Fruit fly (Drosophila melanogaster) whole organism, embryonic: Measurements from ENCODE around the gene dmGlut.

ENCODE experiments used
- CG10147 ChIP-seq: fragments of 200-800 bp; sonication (Bioruptor generic); optimal IDR thresholded peaks from 2 replicates; lab custom pipeline; 2019; ENCODE audit warnings: missing biosample characterization, mild to moderate bottlenecking, missing genetic modification characterization, moderate library complexity
- CG11456 ChIP-seq: fragments of 200-800 bp; sonication (Bioruptor generic); IDR thresholded peaks from 3 replicates; pipeline ENCODE4 v1.3.6; 2022; ENCODE audit warnings: missing biosample characterization, missing genetic modification characterization
- CG12071 ChIP-seq: fragments of 200-800 bp; sonication (Bioruptor generic); optimal IDR thresholded peaks from 3 replicates; lab custom pipeline; 2018; ENCODE audit warnings: missing biosample characterization, mild to moderate bottlenecking, missing genetic modification characterization
- CG12219 ChIP-seq: fragments of 200-800 bp; sonication (Bioruptor generic); optimal IDR thresholded peaks from 3 replicates; lab custom pipeline; 2018; ENCODE audit warnings: missing biosample characterization, mild to moderate bottlenecking, missing genetic modification characterization
- CG12769 ChIP-seq: fragments of 200-800 bp; sonication (Bioruptor generic); optimal IDR thresholded peaks from 2 replicates; lab custom pipeline; 2019; ENCODE audit warnings: missing biosample characterization, mild to moderate bottlenecking, missing genetic modification characterization, moderate library complexity
- CG13424 ChIP-seq: fragments of 200-800 bp; sonication (Bioruptor generic); optimal IDR thresholded peaks from 2 replicates; lab custom pipeline; 2019; ENCODE audit warnings: missing biosample characterization, mild to moderate bottlenecking, missing genetic modification characterization, moderate library complexity
- CG15269 ChIP-seq: fragments of 200-800 bp; sonication (Bioruptor generic); optimal IDR thresholded peaks from 2 replicates; lab custom pipeline; 2018; ENCODE audit warnings: missing biosample characterization, mild to moderate bottlenecking, missing genetic modification characterization, moderate library complexity
- CG1603 ChIP-seq: fragments of 200-800 bp; sonication (Bioruptor generic); optimal IDR thresholded peaks from 2 replicates; lab custom pipeline; 2019; ENCODE audit warnings: missing biosample characterization, mild to moderate bottlenecking, missing genetic modification characterization, moderate library complexity
- CG18599 ChIP-seq: fragments of 200-800 bp; sonication (Bioruptor generic); optimal IDR thresholded peaks from 3 replicates; lab custom pipeline; 2017; ENCODE audit warnings: missing biosample characterization, missing genetic modification characterization, mild to moderate bottlenecking, moderate library complexity, missing genetic modification reagents
- CG18619 ChIP-seq: fragments of 200-800 bp; sonication (Bioruptor generic); optimal IDR thresholded peaks from 3 replicates; lab custom pipeline; 2017; ENCODE audit warnings: missing biosample characterization, mild to moderate bottlenecking, missing genetic modification characterization
- CG31224 ChIP-seq: fragments of 200-800 bp; sonication (Bioruptor generic); IDR thresholded peaks from 2 replicates; pipeline ENCODE4 v1.3.6; 2022; ENCODE audit warnings: missing biosample characterization, missing genetic modification characterization
- CG31441 ChIP-seq: fragments of 200-800 bp; sonication (Bioruptor generic); IDR thresholded peaks from 2 replicates; pipeline ENCODE4 v1.3.6; 2022; ENCODE audit warnings: missing biosample characterization, missing genetic modification characterization
- CG3838 ChIP-seq: fragments of 200-800 bp; sonication (Bioruptor generic); optimal IDR thresholded peaks from 3 replicates; lab custom pipeline; 2016; ENCODE audit warnings: missing biosample characterization, missing genetic modification characterization
- CG3847 ChIP-seq: fragments of 200-800 bp; sonication (Bioruptor generic); IDR thresholded peaks from 2 replicates; pipeline ENCODE4 v1.3.6; 2022; ENCODE audit warnings: missing biosample characterization, missing genetic modification characterization
- CG5180 ChIP-seq: fragments of 200-800 bp; sonication (Bioruptor generic); optimal IDR thresholded peaks from 3 replicates; lab custom pipeline; 2017; ENCODE audit warnings: missing biosample characterization, missing genetic modification characterization, mild to moderate bottlenecking, moderate library complexity, missing genetic modification reagents
- CG8281 ChIP-seq: fragments of 200-800 bp; sonication (Bioruptor generic); optimal IDR thresholded peaks from 2 replicates; lab custom pipeline; 2018; ENCODE audit warnings: missing biosample characterization, mild to moderate bottlenecking, missing genetic modification characterization, moderate library complexity
- CG8290 ChIP-seq, 3 experiments: fragments of 200-800 bp; sonication (Bioruptor generic); optimal IDR thresholded peaks; 2 replicates each; lab custom pipeline; 2016 to 2019; ENCODE audit warnings: missing biosample characterization in 3 of 3, missing genetic modification characterization in 3 of 3, mild to moderate bottlenecking in 2 of 3, moderate library complexity in 1 of 3
- CG8944 ChIP-seq: fragments of 200-800 bp; sonication (Bioruptor generic); optimal IDR thresholded peaks from 3 replicates; lab custom pipeline; 2016; ENCODE audit warnings: missing biosample characterization, missing genetic modification characterization
- E2f2 ChIP-seq: fragments of 200-800 bp; sonication (Bioruptor generic); IDR thresholded peaks from 2 replicates; pipeline ENCODE4 v1.3.6; 2022; ENCODE audit warnings: missing biosample characterization, missing genetic modification characterization
- Ets65A ChIP-seq: fragments of 200-800 bp; sonication (Bioruptor generic); peaks from one replicate; lab custom pipeline; 2016; ENCODE audit warnings: missing biosample characterization, missing genetic modification characterization
- Fer3 ChIP-seq: fragments of 200-800 bp; sonication (Bioruptor generic); optimal IDR thresholded peaks from 2 replicates; lab custom pipeline; 2018; ENCODE audit warnings: missing biosample characterization, mild to moderate bottlenecking, missing genetic modification characterization, moderate library complexity
- Mrtf ChIP-seq: fragments of 200-800 bp; sonication (Bioruptor generic); IDR thresholded peaks from 3 replicates; pipeline ENCODE4 v1.3.6; 2022; ENCODE audit warnings: missing biosample characterization, missing genetic modification characterization
- Nf-YA ChIP-seq: fragments of 200-800 bp; sonication (Bioruptor generic); IDR thresholded peaks from 2 replicates; pipeline ENCODE4 v1.3.6; 2022; ENCODE audit warnings: missing biosample characterization, missing genetic modification characterization
- NfI ChIP-seq: fragments of 200-800 bp; sonication (Bioruptor generic); optimal IDR thresholded peaks from 3 replicates; lab custom pipeline; 2018; ENCODE audit warnings: missing biosample characterization, mild to moderate bottlenecking, missing genetic modification characterization, moderate library complexity
- Optix ChIP-seq: fragments of 200-800 bp; sonication (Bioruptor generic); IDR thresholded peaks from 3 replicates; pipeline ENCODE4 v1.3.6; 2022; ENCODE audit warnings: missing biosample characterization, missing genetic modification characterization
- PHDP ChIP-seq: fragments of 200-800 bp; sonication (Bioruptor generic); optimal IDR thresholded peaks from 3 replicates; lab custom pipeline; 2018; ENCODE audit warnings: missing biosample characterization, mild to moderate bottlenecking, missing genetic modification characterization, moderate library complexity
- Ptx1 ChIP-seq: fragments of 200-800 bp; sonication (Bioruptor generic); IDR thresholded peaks from 2 replicates; pipeline ENCODE4 v1.3.6; 2022; ENCODE audit warnings: missing biosample characterization, missing genetic modification characterization
- Rx ChIP-seq: fragments of 200-800 bp; sonication (Bioruptor generic); IDR thresholded peaks from 2 replicates; pipeline ENCODE4 v1.3.6; 2022; ENCODE audit warnings: missing biosample characterization, missing genetic modification characterization
- ac ChIP-seq: fragments of 200-800 bp; sonication (Bioruptor generic); optimal IDR thresholded peaks from 3 replicates; lab custom pipeline; 2017; ENCODE audit warnings: missing biosample characterization, mild to moderate bottlenecking, missing genetic modification characterization
- bsh ChIP-seq, 2 experiments: fragments of 200-800 bp; sonication (Bioruptor generic); optimal IDR thresholded peaks; 2 replicates each; lab custom pipeline; 2017 to 2018; ENCODE audit warnings: mild to moderate bottlenecking in 2 of 2, missing biosample characterization in 2 of 2, missing genetic modification characterization in 2 of 2, moderate library complexity in 1 of 2
- chinmo ChIP-seq: fragments of 200-800 bp; sonication (Bioruptor generic); IDR thresholded peaks from 4 replicates; pipeline ENCODE4 v1.3.6; 2022; ENCODE audit warnings: missing biosample characterization, missing genetic modification characterization; ENCODE audit not compliant: partially characterized antibody
- chm ChIP-seq: fragments of 200-800 bp; sonication (Bioruptor generic); IDR thresholded peaks from 2 replicates; pipeline ENCODE4 v1.3.6; 2022; ENCODE audit warnings: missing biosample characterization, missing genetic modification characterization
- ci ChIP-seq: fragments of 200-800 bp; sonication (Bioruptor generic); IDR thresholded peaks from 3 replicates; pipeline ENCODE4 v1.3.6; 2022; ENCODE audit warnings: missing biosample characterization, missing genetic modification characterization
- gcm ChIP-seq: fragments of 200-800 bp; sonication (Bioruptor generic); optimal IDR thresholded peaks from 2 replicates; lab custom pipeline; 2019; ENCODE audit warnings: missing biosample characterization, mild to moderate bottlenecking, missing genetic modification characterization, moderate library complexity
- gsb ChIP-seq: fragments of 200-800 bp; sonication (Bioruptor generic); IDR thresholded peaks from 2 replicates; pipeline ENCODE4 v1.3.6; 2022; ENCODE audit warnings: missing biosample characterization, missing genetic modification characterization
- ind ChIP-seq: fragments of 200-800 bp; sonication (Bioruptor generic); optimal IDR thresholded peaks from 3 replicates; lab custom pipeline; 2016; ENCODE audit warnings: missing biosample characterization, missing genetic modification characterization
- inv ChIP-seq: fragments of 200-800 bp; sonication (Bioruptor generic); IDR thresholded peaks from 2 replicates; pipeline ENCODE4 v1.3.6; 2022; ENCODE audit warnings: missing biosample characterization, missing genetic modification characterization; ENCODE audit not compliant: partially characterized antibody
- lab ChIP-seq: fragments of 200-800 bp; sonication (Bioruptor generic); optimal IDR thresholded peaks from 3 replicates; lab custom pipeline; 2017; ENCODE audit warnings: missing biosample characterization, missing genetic modification characterization, mild to moderate bottlenecking, moderate library complexity, missing genetic modification reagents
- nerfin-1 ChIP-seq: fragments of 200-800 bp; sonication (Bioruptor generic); optimal IDR thresholded peaks from 3 replicates; lab custom pipeline; 2019; ENCODE audit warnings: missing biosample characterization, mild to moderate bottlenecking, missing genetic modification characterization, moderate library complexity
- nom ChIP-seq: fragments of 200-800 bp; sonication (Bioruptor generic); optimal IDR thresholded peaks from 2 replicates; lab custom pipeline; 2017; ENCODE audit warnings: missing biosample characterization, missing genetic modification characterization, mild to moderate bottlenecking, moderate library complexity, missing genetic modification reagents
- org-1 ChIP-seq: fragments of 200-800 bp; sonication (Bioruptor generic); optimal IDR thresholded peaks from 2 replicates; lab custom pipeline; 2017; ENCODE audit warnings: missing biosample characterization, missing genetic modification characterization
- pan ChIP-seq, 4 experiments: fragments of >200 bp in 3 of 4; fragments of 200-800 bp in 1 of 4; sonication (Bioruptor generic) in 1 of 4; optimal IDR thresholded peaks in 3 of 4; IDR thresholded peaks in 1 of 4; 2 replicates each; pipeline versions ENCODE4 v1.3.6 to Lab custom; 2017 to 2022; ENCODE audit warnings: missing biosample characterization in 2 of 4, missing genetic modification characterization in 2 of 4, mixed read lengths in 1 of 4
- pros ChIP-seq: fragments of 200-800 bp; sonication (Bioruptor generic); optimal IDR thresholded peaks from 3 replicates; lab custom pipeline; 2019; ENCODE audit warnings: missing biosample characterization, mild to moderate bottlenecking, missing genetic modification characterization, moderate library complexity
- slbo ChIP-seq: fragments of 200-800 bp; sonication (Bioruptor generic); IDR thresholded peaks from 2 replicates; pipeline ENCODE4 v1.3.6; 2022; ENCODE audit warnings: missing biosample characterization, missing genetic modification characterization
- unpg ChIP-seq: fragments of 200-800 bp; sonication (Bioruptor generic); optimal IDR thresholded peaks from 3 replicates; lab custom pipeline; 2018; ENCODE audit warnings: missing biosample characterization, mild to moderate bottlenecking, missing genetic modification characterization, moderate library complexity
- usp ChIP-seq: fragments of >200 bp; optimal IDR thresholded peaks from 2 replicates; lab custom pipeline; 2017; ENCODE audit warnings: missing biosample characterization, missing genetic modification characterization
- vvl ChIP-seq: fragments of 200-800 bp; sonication (Bioruptor generic); IDR thresholded peaks from 2 replicates; pipeline ENCODE4 v1.3.6; 2022; ENCODE audit warnings: missing biosample characterization, missing genetic modification characterization

dmGlut gene

dm6 chr2L:12024104-12024503 lies 3.1 kb upstream of the dmGlut start (continued):
- TF ChIP-seq pros (GFP tag; lab: Kevin White, UChicago) (no peak), Nf-YA (no peak), CG8281 (peak; percentile 85), ac (GFP tag; lab: Kevin White, UChicago) (no peak), CG3838 (GFP tag; lab: Kevin White, UChicago) (no peak), CG13424 (tag; lab: Kevin White, UChicago) (no peak)

DNA sequence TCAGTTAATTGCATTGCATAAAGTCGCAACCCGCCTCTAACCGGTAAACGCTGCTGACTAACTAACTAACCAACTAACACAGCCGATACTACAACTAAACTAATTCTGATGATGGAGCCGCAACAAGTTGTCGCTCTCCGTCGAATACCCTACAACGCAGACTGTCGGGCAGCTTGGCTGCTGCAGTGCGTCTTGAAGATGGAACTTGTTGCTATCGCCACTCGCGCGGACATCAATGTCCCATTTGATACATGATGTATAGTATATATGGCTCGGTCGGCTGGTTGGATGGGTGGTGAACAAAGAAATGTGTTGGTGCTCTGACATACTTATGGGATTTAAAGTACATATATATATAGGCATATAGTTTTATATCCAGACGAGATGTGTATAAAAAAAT lies 1.7 kb upstream of the dmGlut start:
- peak; percentile 10; the same call in 1 of the 2 replicates for TF ChIP-seq vvl (GFP tag; lab: Robert Waterston, UW)
- peak; percentile 8 for TF ChIP-seq unpg
- TF ChIP-seq NfI (GFP tag; lab: Kevin White, UChicago): peak; percentile 8
- TF ChIP-seq pan (optimal IDR thresholded peaks at IDR 0.05; lab: Kevin White, UChicago): no peak
- TF ChIP-seq pan (GFP tag; optimal IDR thresholded peaks at IDR 0.05 in 1 of 2, IDR thresholded peaks at IDR 0.05 in 1 of 2): peak in 1 of 2 experiments; percentile 49
- no peak for TF ChIP-seq gcm
- peak; percentile 70 for TF ChIP-seq Ets65A (GFP tag; lab: Kevin White, UChicago)
- peak; percentile 14 for TF ChIP-seq org-1 (GFP tag; lab: Kevin White, UChicago)
- peak; percentile 43 for TF ChIP-seq CG12071 (GFP tag; lab: Kevin White, UChicago)
- TF ChIP-seq Mrtf (GFP tag; lab: Robert Waterston, UW): no peak
- no peak for TF ChIP-seq inv (GFP tag; lab: Robert Waterston, UW)
- TF ChIP-seq PHDP (tag; lab: Kevin White, UChicago): peak; percentile 4
- TF ChIP-seq Ptx1 (GFP tag; lab: Robert Waterston, UW): 0 out of 2 replicates have a peak, but pooled peaks have one; percentile 24
- TF ChIP-seq Fer3 (tag; lab: Kevin White, UChicago): no peak
- TF ChIP-seq CG10147 (GFP tag; lab: Kevin White, UChicago): no peak
- TF ChIP-seq CG1603 (tag; lab: Kevin White, UChicago): peak; percentile 17
- peak; percentile 83 for TF ChIP-seq CG12769
- 0 out of 2 replicates have a peak, but pooled peaks have one; percentile 18 for TF ChIP-seq CG31441 (GFP tag; lab: Robert Waterston, UW)
- peak; percentile 90 for TF ChIP-seq CG5180 (GFP tag; lab: Kevin White, UChicago)
- TF ChIP-seq E2f2: peak; percentile 11; the same call in 1 of the 2 replicates
- no peak for TF ChIP-seq CG3847
- peak; percentile 32 for TF ChIP-seq CG15269 (tag; lab: Kevin White, UChicago)
- TF ChIP-seq CG31224 (GFP tag; lab: Robert Waterston, UW): 0 out of 2 replicates have a peak, but pooled peaks have one; percentile 10
- peak; percentile 0 for TF ChIP-seq ind (GFP tag; lab: Kevin White, UChicago)
- TF ChIP-seq CG11456: 0 out of 3 replicates have a peak, but pooled peaks have one; percentile 24
- TF ChIP-seq Rx (GFP tag; lab: Robert Waterston, UW): no peak
- TF ChIP-seq Optix (GFP tag; lab: Robert Waterston, UW): no peak
- TF ChIP-seq lab (GFP tag; lab: Kevin White, UChicago): peak; percentile 51
- 0 out of 2 replicates have a peak, but pooled peaks have one; percentile 39 for TF ChIP-seq gsb (GFP tag; lab: Robert Waterston, UW)
- no peak for TF ChIP-seq CG8944 (GFP tag; lab: Kevin White, UChicago)
- peak in 1 of 2 experiments; percentile 26 for TF ChIP-seq bsh (GFP tag; optimal IDR thresholded peaks at IDR 0.05; lab: Kevin White, UChicago)
- no peak for TF ChIP-seq CG18599
- peak; percentile 46 for TF ChIP-seq nom (GFP tag; lab: Kevin White, UChicago)
- TF ChIP-seq chm (GFP tag; lab: Robert Waterston, UW): peak; percentile 33; the same call in 1 of the 2 replicates
- TF ChIP-seq slbo (GFP tag; lab: Robert Waterston, UW): peak; percentile 38; the same call in 1 of the 2 replicates
- peak; percentile 3 for TF ChIP-seq CG12219 (GFP tag; lab: Kevin White, UChicago)
- TF ChIP-seq CG18619 (GFP tag; lab: Kevin White, UChicago): no peak
- peak; percentile 82; the same call in 2 of the 4 replicates for TF ChIP-seq chinmo (GFP tag; lab: Robert Waterston, UW)
- no peak; the same call in 2 of the 3 replicates for TF ChIP-seq ci (GFP tag; lab: Robert Waterston, UW)
- TF ChIP-seq CG8290 (GFP tag; optimal IDR thresholded peaks at IDR 0.05; lab: Kevin White, UChicago): no peak
- peak in 1 of 2 experiments; percentile 74 for TF ChIP-seq CG8290 (tag; optimal IDR thresholded peaks at IDR 0.05; lab: Kevin White, UChicago)
- TF ChIP-seq usp (GFP tag; lab: Kevin White, UChicago): no peak
- TF ChIP-seq nerfin-1 (tag; lab: Kevin White, UChicago): no peak
